Worm (Caenorhabditis elegans) whole organism, L4 larva: Measurements from ENCODE around the gene lin-56.
"Not testable (repeated sequence)": the region's sequence is repeated elsewhere in the genome, so short reads cannot be mapped to it uniquely, and the experiment has no call there.

Experiments
- F44E2.7 ChIP-seq: fragments of 200-800 bp; sonication (Bioruptor generic); IDR thresholded peaks from 2 replicates; pipeline ENCODE4 v2.1.2; 2022; ENCODE audit warnings: missing genetic modification characterization, missing compliant biosample characterization
- Y105C5A.15 ChIP-seq: fragments of 200-800 bp; sonication (Bioruptor generic); IDR thresholded peaks from 2 replicates; pipeline ENCODE4 v1.3.6; 2022; ENCODE audit warnings: missing genetic modification characterization, missing compliant biosample characterization
- Y48G9A.11 ChIP-seq: fragments of 200-800 bp; sonication (Bioruptor generic); IDR thresholded peaks from 2 replicates; pipeline ENCODE4 v1.3.6; 2022; ENCODE audit warnings: missing genetic modification reagents, missing genetic modification characterization, missing compliant biosample characterization
- Y5F2A.4 ChIP-seq: fragments of 200-800 bp; sonication (Bioruptor generic); optimal IDR thresholded peaks from 2 replicates; lab custom pipeline; 2018; ENCODE audit warnings: mild to moderate bottlenecking, missing genetic modification characterization, missing compliant biosample characterization
- ZK337.2 ChIP-seq: fragments of 200-800 bp; sonication (Bioruptor generic); IDR thresholded peaks from 2 replicates; pipeline ENCODE4 v1.3.6; 2022; ENCODE audit warnings: missing genetic modification reagents, missing genetic modification characterization, missing compliant biosample characterization
- aha-1 ChIP-seq: fragments of 150-350 bp; peaks from one replicate; lab custom pipeline; 2014; ENCODE audit warnings: missing biosample characterization, missing genetic modification characterization
- aly-2 ChIP-seq: sonication (generic microtip); optimal IDR thresholded peaks from 2 replicates; lab custom pipeline; 2018; ENCODE audit warnings: missing biosample characterization, missing genetic modification characterization
- ceh-20 ChIP-seq: fragments of 200-800 bp; sonication (Bioruptor generic); IDR thresholded peaks from 2 replicates; pipeline ENCODE4 v1.3.6; 2022; ENCODE audit warnings: missing genetic modification reagents, missing genetic modification characterization, missing compliant biosample characterization
- ceh-28 ChIP-seq: fragments of 150-350 bp; optimal IDR thresholded peaks from 2 replicates; lab custom pipeline; 2014; ENCODE audit warnings: missing biosample characterization, missing genetic modification reagents, missing genetic modification characterization
- ceh-32 ChIP-seq: sonication (generic microtip); optimal IDR thresholded peaks from 2 replicates; lab custom pipeline; 2016; ENCODE audit warnings: mild to moderate bottlenecking, missing genetic modification characterization, missing compliant biosample characterization; ENCODE audit not compliant: poor library complexity
- ceh-44 ChIP-seq: fragments of 200-800 bp; sonication (Bioruptor generic); IDR thresholded peaks from 2 replicates; pipeline ENCODE4 v1.3.6; 2022; ENCODE audit warnings: missing genetic modification reagents, missing genetic modification characterization, missing compliant biosample characterization
- ceh-62 ChIP-seq: sonication (generic microtip); optimal IDR thresholded peaks from 2 replicates; lab custom pipeline; 2017; ENCODE audit warnings: missing biosample characterization, missing genetic modification characterization
- daf-16 ChIP-seq, 3 experiments: sonication (generic microtip); optimal IDR thresholded peaks; 2 replicates each; lab custom pipeline; 2016 to 2017; ENCODE audit warnings: missing genetic modification characterization in 3 of 3, missing genetic modification reagents in 3 of 3, mild to moderate bottlenecking in 2 of 3, missing compliant biosample characterization in 2 of 3, missing biosample characterization in 1 of 3, moderate library complexity in 1 of 3
- daf-8 ChIP-seq: fragments of 200-800 bp; sonication (Bioruptor generic); IDR thresholded peaks from 2 replicates; pipeline ENCODE4 v1.3.6; 2022; ENCODE audit warnings: missing genetic modification characterization, missing compliant biosample characterization
- dmd-6 ChIP-seq: fragments of 200-800 bp; sonication (Bioruptor generic); IDR thresholded peaks from 2 replicates; pipeline ENCODE4 v1.3.6; 2022; ENCODE audit warnings: missing genetic modification reagents, missing genetic modification characterization, missing compliant biosample characterization
- egl-27 ChIP-seq: sonication (generic microtip); optimal IDR thresholded peaks from 3 replicates; lab custom pipeline; 2017; ENCODE audit warnings: missing biosample characterization, missing genetic modification reagents, missing genetic modification characterization
- fkh-10 ChIP-seq: fragments of 150-350 bp; optimal IDR thresholded peaks from 2 replicates; lab custom pipeline; 2014; ENCODE audit warnings: missing biosample characterization, missing genetic modification reagents, missing genetic modification characterization
- gei-8 ChIP-seq: fragments of 200-800 bp; sonication (Bioruptor generic); optimal IDR thresholded peaks from 2 replicates; lab custom pipeline; 2018; ENCODE audit warnings: mild to moderate bottlenecking, missing genetic modification characterization, missing compliant biosample characterization
- hif-1 ChIP-seq, 2 experiments: sonication (generic microtip); optimal IDR thresholded peaks; 2 replicates each; lab custom pipeline; 2016 to 2017; ENCODE audit warnings: missing compliant biosample characterization in 2 of 2, missing genetic modification characterization in 2 of 2, missing genetic modification reagents in 2 of 2, missing genotype in 2 of 2, mild to moderate bottlenecking in 1 of 2
- hlh-30 ChIP-seq: sonication (generic microtip); optimal IDR thresholded peaks from 2 replicates; lab custom pipeline; 2017; ENCODE audit warnings: antibody characterized with exemption, mild to moderate bottlenecking, missing genetic modification characterization, missing compliant biosample characterization; ENCODE audit not compliant: insufficient read depth
- lim-7 ChIP-seq: fragments of 200-800 bp; sonication (Bioruptor generic); IDR thresholded peaks from 2 replicates; pipeline ENCODE4 v1.3.6; 2022; ENCODE audit warnings: missing genetic modification characterization, missing compliant biosample characterization
- lsy-2 ChIP-seq, 2 experiments: fragments of 150-350 bp in 1 of 2; sonication (generic microtip) in 1 of 2; optimal IDR thresholded peaks; 2 replicates each; lab custom pipeline; 2014 to 2017; ENCODE audit warnings: missing biosample characterization in 2 of 2, missing genetic modification characterization in 2 of 2
- mep-1 ChIP-seq: fragments of 150-350 bp; sonication (generic microtip); optimal IDR thresholded peaks from 3 replicates; lab custom pipeline; 2014; ENCODE audit warnings: missing biosample characterization, missing genetic modification characterization
- mxl-3 ChIP-seq: fragments of 200-800 bp; sonication (Bioruptor generic); optimal IDR thresholded peaks from 2 replicates; lab custom pipeline; 2018; ENCODE audit warnings: mild to moderate bottlenecking, missing genetic modification characterization, missing compliant biosample characterization
- nhr-10 ChIP-seq: fragments of 150-350 bp; optimal IDR thresholded peaks from 2 replicates; lab custom pipeline; 2014; ENCODE audit warnings: missing biosample characterization, missing genetic modification characterization
- nhr-111 ChIP-seq: fragments of 200-800 bp; sonication (Bioruptor generic); optimal IDR thresholded peaks from 2 replicates; lab custom pipeline; 2018; ENCODE audit warnings: mild to moderate bottlenecking, missing genetic modification characterization, missing compliant biosample characterization
- nhr-237 ChIP-seq: sonication (generic microtip); optimal IDR thresholded peaks from 2 replicates; lab custom pipeline; 2017; ENCODE audit warnings: missing biosample characterization, missing genetic modification characterization
- nhr-25 ChIP-seq: sonication (generic microtip); optimal IDR thresholded peaks from 2 replicates; lab custom pipeline; 2017; ENCODE audit warnings: missing genetic modification characterization, mild to moderate bottlenecking, missing compliant biosample characterization, antibody characterized with exemption, moderate library complexity, borderline replicate concordance; ENCODE audit not compliant: insufficient read depth
- nhr-28 ChIP-seq: fragments of 150-350 bp; optimal IDR thresholded peaks from 2 replicates; lab custom pipeline; 2014; ENCODE audit warnings: missing biosample characterization, missing genetic modification characterization
- nhr-77 ChIP-seq: fragments of 150-350 bp; optimal IDR thresholded peaks from 2 replicates; lab custom pipeline; 2014; ENCODE audit warnings: missing biosample characterization, missing genetic modification characterization
- pqm-1 ChIP-seq: sonication (generic microtip); optimal IDR thresholded peaks from 2 replicates; lab custom pipeline; 2017; ENCODE audit warnings: missing biosample characterization, missing genetic modification characterization
- saeg-2 ChIP-seq: fragments of 200-800 bp; sonication (Bioruptor generic); IDR thresholded peaks from 2 replicates; pipeline ENCODE4 v1.3.6; 2022; ENCODE audit warnings: missing genetic modification reagents, missing genetic modification characterization, missing compliant biosample characterization
- skn-1 ChIP-seq: fragments of 150-350 bp; optimal IDR thresholded peaks from 2 replicates; lab custom pipeline; 2014; ENCODE audit warnings: missing biosample characterization, missing genetic modification characterization
- snpc-4 ChIP-seq: fragments of 150-350 bp; optimal IDR thresholded peaks from 2 replicates; lab custom pipeline; 2014; ENCODE audit warnings: missing biosample characterization, missing genetic modification characterization
- spr-1 ChIP-seq: sonication (generic microtip); optimal IDR thresholded peaks from 2 replicates; lab custom pipeline; 2016; ENCODE audit warnings: mild to moderate bottlenecking, missing genetic modification characterization, missing compliant biosample characterization
- unc-39 ChIP-seq: sonication (generic microtip); optimal IDR thresholded peaks from 2 replicates; lab custom pipeline; 2017; ENCODE audit warnings: missing biosample characterization, missing genetic modification characterization
- unc-62 ChIP-seq, 3 experiments: fragments of 150-350 bp in 1 of 3; sonication (generic microtip); optimal IDR thresholded peaks in 2 of 3; peaks in 1 of 3; 1 replicate in 1 of 3; 2 replicates in 2 of 3; lab custom pipeline; 2014 to 2017; ENCODE audit warnings: missing biosample characterization in 3 of 3, missing genetic modification characterization in 3 of 3, missing genetic modification reagents in 3 of 3, missing genotype in 1 of 3
- vab-7 ChIP-seq: fragments of 200-800 bp; sonication (Bioruptor generic); IDR thresholded peaks from 2 replicates; pipeline ENCODE4 v1.3.6; 2022; ENCODE audit warnings: missing genetic modification reagents, missing genetic modification characterization, missing compliant biosample characterization
- zfp-3 ChIP-seq: fragments of 200-800 bp; sonication (Bioruptor generic); conservative IDR thresholded peaks from 2 replicates; pipeline ENCODE4 v1.3.6; 2022; ENCODE audit warnings: missing genetic modification reagents, missing genetic modification characterization, missing compliant biosample characterization
- zip-2 ChIP-seq: fragments of 150-350 bp; optimal IDR thresholded peaks from 2 replicates; lab custom pipeline; 2014; ENCODE audit warnings: missing biosample characterization, missing genetic modification characterization

The lin-56 gene

ce11 chrII:10421941-10422340 lies 27.9 kb upstream of the lin-56 start, which contains the start of gene frpr-21:
frpr-21 (minus strand) TSS chrII:10422041.
- no peak for TF ChIP-seq ZK337.2
- no peak for TF ChIP-seq skn-1
- TF ChIP-seq vab-7, result no peak
- TF ChIP-seq ceh-20 (GFP tag; lab: Robert Waterston, UW), result no peak
- TF ChIP-seq hif-1 (tag; optimal IDR thresholded peaks at IDR 0.05; lab: Kevin White, UChicago), result no peak
- no peak for TF ChIP-seq nhr-10 (tag; lab: Kevin White, UChicago)
- no peak for TF ChIP-seq lim-7
- TF ChIP-seq hlh-30, result no peak
- TF ChIP-seq egl-27 (tag; lab: Kevin White, UChicago), result no peak
- TF ChIP-seq ceh-62 (tag; lab: Kevin White, UChicago), result no peak

ce11 chrII:10435836-10436235 lies 14.0 kb upstream of the lin-56 start, which contains the start of gene cut-4:
cut-4 (plus strand) TSS chrII:10436136.
- TF ChIP-seq daf-16 (GFP tag; optimal IDR thresholded peaks at IDR 0.05; lab: Kevin White, UChicago) (no peak), daf-16 (tag; optimal IDR thresholded peaks at IDR 0.05; lab: Kevin White, UChicago) (no peak), nhr-111 (GFP tag; lab: Kevin White, UChicago) (no peak), nhr-25 (tag; lab: Kevin White, UChicago) (no peak), aha-1 (tag; lab: Kevin White, UChicago) (no peak), ceh-20 (GFP tag; lab: Robert Waterston, UW) (no peak), unc-62 (GFP tag; optimal IDR thresholded peaks at IDR 0.05 in 1 of 2; lab: Kevin White, UChicago) (no peak), unc-62 (tag; optimal IDR thresholded peaks at IDR 0.05; lab: Kevin White, UChicago) (no peak), fkh-10 (no peak), dmd-6 (GFP tag; lab: Robert Waterston, UW) (no peak), saeg-2 (GFP tag; lab: Robert Waterston, UW) (no peak), F44E2.7 (GFP tag; lab: Robert Waterston, UW) (no peak), daf-8 (GFP tag; lab: Robert Waterston, UW) (no peak)

- no peak for TF ChIP-seq snpc-4
- TF ChIP-seq aha-1 (tag; lab: Kevin White, UChicago), result peak; percentile 94
These were observed 12.0 kb upstream of the lin-56 start for ce11 chrII:10437840-10438239.

- TF ChIP-seq hif-1 (tag; optimal IDR thresholded peaks at IDR 0.05; lab: Kevin White, UChicago), result no peak
- TF ChIP-seq mep-1, result no peak
- TF ChIP-seq Y48G9A.11 (GFP tag; lab: Robert Waterston, UW), result no peak
- no peak for TF ChIP-seq zfp-3 (GFP tag; lab: Robert Waterston, UW)
- TF ChIP-seq Y5F2A.4 (GFP tag; lab: Kevin White, UChicago), result no peak
- no peak for TF ChIP-seq spr-1 (tag; lab: Kevin White, UChicago)
- TF ChIP-seq unc-62 (GFP tag; optimal IDR thresholded peaks at IDR 0.05 in 1 of 2; lab: Kevin White, UChicago), result no peak
- TF ChIP-seq unc-62 (tag; optimal IDR thresholded peaks at IDR 0.05; lab: Kevin White, UChicago), result no peak
- TF ChIP-seq pqm-1, result no peak
- no peak for TF ChIP-seq ceh-28 (tag; lab: Kevin White, UChicago)
These were observed 9.8 kb upstream of the lin-56 start, which contains the start of gene E04D5.4 for ce11 chrII:10439976-10440375. E04D5.4 (plus strand) TSS chrII:10440276.

ce11 chrII:10442846-10443245 lies 7.0 kb upstream of the lin-56 start, which contains the start of gene ZK673.1:
ZK673.1 (plus strand) TSS chrII:10443146.
- TF ChIP-seq unc-62 (GFP tag; optimal IDR thresholded peaks at IDR 0.05 in 1 of 2; lab: Kevin White, UChicago), result peak in 1 of 2 experiments; percentile 56
- not testable (repeated sequence) for TF ChIP-seq unc-62 (tag; optimal IDR thresholded peaks at IDR 0.05; lab: Kevin White, UChicago)

ce11 chrII:10443898-10444297 lies 5.9 kb upstream of the lin-56 start:
- TF ChIP-seq aly-2 (no peak), unc-39 (tag; lab: Kevin White, UChicago) (no peak), lsy-2 (tag; optimal IDR thresholded peaks at IDR 0.05; lab: Kevin White, UChicago) (no peak), daf-16 (GFP tag; optimal IDR thresholded peaks at IDR 0.05; lab: Kevin White, UChicago) (no peak), daf-16 (tag; optimal IDR thresholded peaks at IDR 0.05; lab: Kevin White, UChicago) (peak; percentile 46), unc-62 (GFP tag; optimal IDR thresholded peaks at IDR 0.05 in 1 of 2; lab: Kevin White, UChicago) (no peak), unc-62 (tag; optimal IDR thresholded peaks at IDR 0.05; lab: Kevin White, UChicago) (no peak), gei-8 (GFP tag; lab: Kevin White, UChicago) (no peak), nhr-28 (peak; percentile 62), nhr-237 (tag; lab: Kevin White, UChicago) (no peak), Y5F2A.4 (GFP tag; lab: Kevin White, UChicago) (no peak), Y105C5A.15 (GFP tag; lab: Robert Waterston, UW) (no peak), snpc-4 (no peak), dmd-6 (GFP tag; lab: Robert Waterston, UW) (peak; percentile 83), mxl-3 (GFP tag; lab: Kevin White, UChicago) (peak; percentile 23), ceh-44 (GFP tag; lab: Robert Waterston, UW) (no peak), ceh-32 (tag; lab: Kevin White, UChicago) (no peak), zip-2 (tag; lab: Kevin White, UChicago) (no peak), hlh-30 (peak; percentile 58), nhr-77 (tag; lab: Kevin White, UChicago) (peak; percentile 18)
